Worm (Caenorhabditis elegans) whole organism, midembryonic: ENCODE data around the gene sec-24.2.

ENCODE experiments used
- klf-2 ChIP-seq: fragments of 200-800 bp; sonication (Bioruptor generic); conservative IDR thresholded peaks from 2 replicates; pipeline ENCODE4 v1.3.6; 2022; ENCODE audit warnings: missing genetic modification reagents, missing genetic modification characterization, missing compliant biosample characterization
- ztf-23 ChIP-seq: fragments of 200-800 bp; sonication (Bioruptor generic); IDR thresholded peaks from 2 replicates; pipeline ENCODE4 v1.3.6; 2022; ENCODE audit warnings: missing genetic modification reagents, missing genetic modification characterization, missing compliant biosample characterization
- ztf-29 ChIP-seq: fragments of 200-800 bp; sonication (Bioruptor generic); IDR thresholded peaks from 2 replicates; pipeline ENCODE4 v1.3.6; 2022; ENCODE audit warnings: missing genetic modification reagents, missing genetic modification characterization, missing compliant biosample characterization

- no peak for TF ChIP-seq ztf-23 (GFP tag; lab: Robert Waterston, UW)
- TF ChIP-seq ztf-29 (GFP tag; lab: Robert Waterston, UW), result no peak
- TF ChIP-seq klf-2 (GFP tag; lab: Robert Waterston, UW), result no peak
Measured at ce11 chrIV:12371340-12371739, 10.7 kb upstream of the sec-24.2 start.
